Worm (Caenorhabditis elegans): ENCODE measurements around the gene fbxc-14.
"Not testable (repeated sequence)": the region's sequence is repeated elsewhere in the genome, so short reads cannot be mapped to it uniquely, and the experiment has no call there.

The fbxc-14 gene

DNA sequence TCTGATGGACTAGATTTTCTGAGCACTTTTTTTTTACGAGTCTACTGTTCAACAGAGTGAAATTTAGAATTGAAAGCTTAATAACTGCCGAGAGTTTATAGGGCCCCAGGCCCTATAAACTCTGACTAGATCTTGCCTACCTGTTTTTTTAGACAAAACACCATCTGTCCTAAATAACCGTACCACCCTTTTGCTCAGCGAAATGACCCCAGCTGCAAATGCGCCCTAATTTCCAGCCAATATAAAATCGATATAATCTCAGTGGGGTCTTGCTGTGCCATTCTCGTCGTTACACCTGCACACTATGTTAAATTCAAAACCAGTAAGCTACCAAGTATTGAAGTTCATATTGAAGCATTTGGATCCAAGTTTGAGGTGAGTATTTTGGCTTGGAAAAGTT, at the start of gene fbxc-14:
fbxc-14 (plus strand) TSS at position 301 of the 400 bp plus-strand sequence.
- TF ChIP-seq nhr-67 (tag; optimal IDR thresholded peaks at IDR 0.05), result no peak
- no peak for TF ChIP-seq hmg-11 (tag; optimal IDR thresholded peaks at IDR 0.05)
- TF ChIP-seq nhr-28 (tag; optimal IDR thresholded peaks at IDR 0.05), result no peak
- no peak for TF ChIP-seq snpc-4 (tag; optimal IDR thresholded peaks at IDR 0.05)
- TF ChIP-seq lsy-12 (tag; optimal IDR thresholded peaks at IDR 0.05), result no peak
- no peak for TF ChIP-seq nhr-237 (tag; optimal IDR thresholded peaks at IDR 0.05)
- no peak for TF ChIP-seq egl-27 (tag; optimal IDR thresholded peaks at IDR 0.05)
- no peak for TF ChIP-seq nfya-1 (tag; optimal IDR thresholded peaks at IDR 0.05; ENCODE audit: insufficient read depth)
- no peak for TF ChIP-seq mml-1 (tag; optimal IDR thresholded peaks at IDR 0.05)
- no peak for TF ChIP-seq nhr-11 (tag; optimal IDR thresholded peaks at IDR 0.05)
- no peak for TF ChIP-seq zag-1 (tag; optimal IDR thresholded peaks at IDR 0.05)
- TF ChIP-seq ztf-4 (tag; optimal IDR thresholded peaks at IDR 0.05), result no peak
- TF ChIP-seq fkh-10 (GFP tag; optimal IDR thresholded peaks at IDR 0.05), result no peak

DNA sequence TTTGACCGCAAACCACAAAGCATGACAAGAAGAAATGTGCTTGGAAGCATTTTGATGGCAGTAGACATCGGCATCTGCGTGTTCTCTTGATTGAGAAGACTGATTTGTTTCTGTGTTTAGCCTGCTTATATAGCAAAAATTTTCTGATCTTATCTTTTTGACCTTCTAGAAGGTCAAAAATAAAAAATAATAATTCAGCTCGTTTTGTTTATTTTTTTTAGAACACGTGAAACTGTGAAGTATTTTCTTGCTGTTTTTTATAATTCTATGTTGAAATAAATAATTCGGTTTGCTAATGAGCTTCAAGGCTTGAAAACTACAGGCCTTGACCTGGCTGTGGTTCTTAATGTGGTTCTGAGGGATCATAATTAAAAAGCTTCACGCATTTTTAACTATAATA, 46.8 kb upstream of the fbxc-14 start, which contains the start of gene R07C3.13:
R07C3.13 (minus strand) TSS at position 101 of the 400 bp plus-strand sequence.
- TF ChIP-seq ztf-11 (tag; optimal IDR thresholded peaks at IDR 0.05), result no peak
- TF ChIP-seq nhr-11 (tag; optimal IDR thresholded peaks at IDR 0.05), result no peak
- no peak for TF ChIP-seq elt-1 (tag; optimal IDR thresholded peaks at IDR 0.05)
- TF ChIP-seq unc-62 (GFP tag; optimal IDR thresholded peaks at IDR 0.05), result no peak
- TF ChIP-seq nhr-28 (tag; optimal IDR thresholded peaks at IDR 0.05), result no peak
- TF ChIP-seq ceh-16 (tag; optimal IDR thresholded peaks at IDR 0.05), result no peak
- no peak for TF ChIP-seq fkh-10 (GFP tag; optimal IDR thresholded peaks at IDR 0.05)
- no peak for TF ChIP-seq ceh-82 (tag; optimal IDR thresholded peaks at IDR 0.05)
- no peak for TF ChIP-seq nfya-1 (tag; optimal IDR thresholded peaks at IDR 0.05; ENCODE audit: insufficient read depth)
- no peak for TF ChIP-seq daf-12 (tag; optimal IDR thresholded peaks at IDR 0.05)

DNA sequence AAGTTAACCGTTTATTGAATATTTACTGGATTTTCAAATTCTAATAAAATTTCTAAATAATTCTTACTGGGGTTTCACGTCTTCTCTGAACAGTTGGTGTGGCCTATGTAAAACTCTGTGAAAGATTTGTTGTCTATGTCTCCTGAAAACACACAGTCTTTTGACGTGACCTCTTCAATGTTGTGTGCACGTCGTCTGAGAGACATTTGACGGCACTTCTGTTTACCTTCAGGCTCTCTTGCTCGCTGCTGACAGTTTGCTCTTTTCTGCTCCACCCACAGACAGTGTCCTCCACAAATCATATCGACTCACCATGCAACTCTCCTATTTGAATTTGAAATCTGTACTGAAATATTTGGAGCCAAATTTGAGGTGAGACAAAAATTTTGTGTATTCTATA, 43.2 kb upstream of the fbxc-14 start, which contains the start of gene fbxc-34:
fbxc-34 (plus strand) TSS at position 301 of the 400 bp plus-strand sequence.
- not testable (repeated sequence) for TF ChIP-seq nhr-28 (tag; optimal IDR thresholded peaks at IDR 0.05); ama-1 (optimal IDR thresholded peaks at IDR 0.05); R02D3.7 (tag; optimal IDR thresholded peaks at IDR 0.05)

DNA sequence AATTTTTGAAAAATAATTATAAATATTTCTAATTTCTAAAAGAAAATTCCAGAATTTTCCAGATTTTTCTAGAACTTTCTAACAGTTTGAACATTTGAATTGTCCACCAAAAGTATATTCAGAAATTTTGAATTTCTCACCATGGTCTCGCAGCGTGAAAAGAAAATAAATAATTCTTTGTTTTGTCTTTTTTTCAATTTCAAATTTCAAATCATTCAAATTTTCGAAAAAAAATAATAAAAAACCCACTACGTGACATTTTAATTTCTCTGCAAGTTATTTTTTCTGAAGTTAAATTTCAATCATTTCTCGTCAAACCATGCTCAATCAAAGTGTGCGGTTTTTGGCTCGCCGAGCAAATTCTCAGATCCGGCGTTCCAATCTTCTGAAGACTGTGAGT, 41.4 kb upstream of the fbxc-14 start, which contains the start of gene acs-15:
acs-15 (plus strand) TSS at position 301 of the 400 bp plus-strand sequence.
- TF ChIP-seq nhr-28 (tag; optimal IDR thresholded peaks at IDR 0.05) (no peak), ceh-9 (tag; optimal IDR thresholded peaks at IDR 0.05) (no peak), egl-27 (tag; optimal IDR thresholded peaks at IDR 0.05) (no peak), unc-62 (GFP tag; optimal IDR thresholded peaks at IDR 0.05) (no peak), mml-1 (tag; optimal IDR thresholded peaks at IDR 0.05) (no peak), pha-4 (tag; optimal IDR thresholded peaks at IDR 0.05) (no peak), skn-1 (tag; optimal IDR thresholded peaks at IDR 0.05) (no peak), elt-2 (tag; optimal IDR thresholded peaks at IDR 0.05) (no peak), snpc-4 (tag; optimal IDR thresholded peaks at IDR 0.05) (no peak), sea-2 (GFP tag; optimal IDR thresholded peaks at IDR 0.05) (no peak), ceh-82 (tag; optimal IDR thresholded peaks at IDR 0.05) (no peak), jun-1 (tag; optimal IDR thresholded peaks at IDR 0.05) (no peak), nhr-237 (tag; optimal IDR thresholded peaks at IDR 0.05) (no peak), ama-1 (optimal IDR thresholded peaks at IDR 0.05) (no peak)

- TF ChIP-seq eor-1 (tag; optimal IDR thresholded peaks at IDR 0.05) (no peak), unc-39 (tag; optimal IDR thresholded peaks at IDR 0.05) (no peak), nhr-67 (tag; optimal IDR thresholded peaks at IDR 0.05) (no peak), lin-15B (tag; optimal IDR thresholded peaks at IDR 0.05) (no peak)
These were observed 36.8 kb upstream of the fbxc-14 start for ce11 chrII:937265-937664.

DNA sequence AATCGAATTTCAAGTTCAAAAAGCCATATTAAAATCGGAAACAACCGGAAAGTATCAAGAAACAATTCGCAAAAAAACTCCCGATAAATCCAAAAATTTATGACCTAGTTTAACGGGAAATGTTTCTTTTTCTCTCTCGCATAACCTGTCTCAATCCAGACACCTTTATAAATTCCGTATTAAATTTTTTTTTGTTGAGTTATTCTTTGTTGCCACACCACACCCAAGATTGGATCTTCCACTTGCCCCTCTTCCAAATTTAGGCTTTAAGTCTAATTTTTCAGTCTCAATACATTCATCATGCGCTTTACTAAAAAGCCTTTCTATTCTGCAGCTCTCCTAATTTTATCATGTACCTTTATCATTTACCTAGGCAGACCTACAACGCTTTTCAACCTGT, 35.5 kb upstream of the fbxc-14 start, which contains the start of gene R07C3.3:
R07C3.3 (plus strand) TSS at position 301 of the 400 bp plus-strand sequence.
- TF ChIP-seq nfya-1 (tag; optimal IDR thresholded peaks at IDR 0.05; ENCODE audit: insufficient read depth), result no peak
- TF ChIP-seq fkh-10 (GFP tag; optimal IDR thresholded peaks at IDR 0.05), result no peak
- no peak for TF ChIP-seq nhr-11 (tag; optimal IDR thresholded peaks at IDR 0.05)
- no peak for TF ChIP-seq pha-4 (tag; optimal IDR thresholded peaks at IDR 0.05)
- TF ChIP-seq ceh-82 (tag; optimal IDR thresholded peaks at IDR 0.05), result no peak
- TF ChIP-seq aly-2 (tag; optimal IDR thresholded peaks at IDR 0.05), result no peak
- TF ChIP-seq nhr-76 (tag; optimal IDR thresholded peaks at IDR 0.05), result no peak
- no peak for TF ChIP-seq daf-12 (tag; optimal IDR thresholded peaks at IDR 0.05)
